Fruit fly (Drosophila melanogaster) whole organism, embryonic: ENCODE results near the gene raptor.

Experiments used
- Aef1 ChIP-seq: fragments of 200-800 bp; sonication (Bioruptor generic); IDR thresholded peaks from 3 replicates; pipeline ENCODE4 v1.3.6; 2022; ENCODE audit warnings: missing biosample characterization, missing genetic modification characterization
- Atf3 ChIP-seq: fragments of 200-800 bp; sonication (Bioruptor generic); optimal IDR thresholded peaks from 3 replicates; lab custom pipeline; 2016; ENCODE audit warnings: missing biosample characterization, missing genetic modification characterization
- Bdp1 ChIP-seq: fragments of 200-800 bp; sonication (Bioruptor generic); optimal IDR thresholded peaks from 3 replicates; lab custom pipeline; 2016; ENCODE audit warnings: missing biosample characterization, missing genetic modification characterization
- CG10274 ChIP-seq: fragments of 200-800 bp; sonication (Bioruptor generic); optimal IDR thresholded peaks from 3 replicates; lab custom pipeline; 2017; ENCODE audit warnings: missing biosample characterization, mild to moderate bottlenecking, missing genetic modification characterization
- CG10431 ChIP-seq: fragments of 200-800 bp; sonication (Bioruptor generic); optimal IDR thresholded peaks from 3 replicates; lab custom pipeline; 2018; ENCODE audit warnings: missing biosample characterization, mild to moderate bottlenecking, missing genetic modification characterization
- CG12104 ChIP-seq: fragments of 200-800 bp; sonication (Bioruptor generic); optimal IDR thresholded peaks from 3 replicates; lab custom pipeline; 2016; ENCODE audit warnings: missing biosample characterization, missing genetic modification characterization
- CG1233 ChIP-seq: fragments of 200-800 bp; sonication (Bioruptor generic); optimal IDR thresholded peaks from 4 replicates; lab custom pipeline; 2018; ENCODE audit warnings: missing biosample characterization, mild to moderate bottlenecking, missing genetic modification characterization
- CG13775 ChIP-seq: fragments of 200-800 bp; sonication (Bioruptor generic); optimal IDR thresholded peaks from 3 replicates; lab custom pipeline; 2017; ENCODE audit warnings: missing biosample characterization, mild to moderate bottlenecking, missing genetic modification characterization
- CG14441 ChIP-seq: fragments of 200-800 bp; sonication (Bioruptor generic); IDR thresholded peaks from 2 replicates; pipeline ENCODE4 v1.3.6; 2022; ENCODE audit warnings: missing biosample characterization, missing genetic modification characterization
- CG17186 ChIP-seq: fragments of 200-800 bp; sonication (Bioruptor generic); optimal IDR thresholded peaks from 3 replicates; lab custom pipeline; 2017; ENCODE audit warnings: missing biosample characterization, missing genetic modification reagents, missing genetic modification characterization
- CG17359 ChIP-seq: fragments of 200-800 bp; sonication (Bioruptor generic); optimal IDR thresholded peaks from 3 replicates; lab custom pipeline; 2018; ENCODE audit warnings: missing biosample characterization, mild to moderate bottlenecking, missing genetic modification characterization, moderate library complexity
- CG17612 ChIP-seq: fragments of 200-800 bp; sonication (Bioruptor generic); IDR thresholded peaks from 2 replicates; pipeline ENCODE4 v1.3.6; 2022; ENCODE audit warnings: missing biosample characterization, missing genetic modification characterization
- CG2120 ChIP-seq: fragments of 200-800 bp; sonication (Bioruptor generic); optimal IDR thresholded peaks from 3 replicates; lab custom pipeline; 2016; ENCODE audit warnings: missing biosample characterization, missing genetic modification characterization
- CG32772 ChIP-seq: fragments of 200-800 bp; sonication (Bioruptor generic); IDR thresholded peaks from 2 replicates; pipeline ENCODE4 v1.3.6; 2022; ENCODE audit warnings: missing biosample characterization, missing genetic modification characterization
- CG33213 ChIP-seq: fragments of 200-800 bp; sonication (Bioruptor generic); optimal IDR thresholded peaks from 3 replicates; lab custom pipeline; 2016; ENCODE audit warnings: missing biosample characterization, missing genetic modification characterization
- CG33557 ChIP-seq: fragments of 200-800 bp; sonication (Bioruptor generic); optimal IDR thresholded peaks from 2 replicates; lab custom pipeline; 2019; ENCODE audit warnings: missing biosample characterization, mild to moderate bottlenecking, missing genetic modification characterization, moderate library complexity
- CG3407 ChIP-seq: fragments of 200-800 bp; sonication (Bioruptor generic); optimal IDR thresholded peaks from 2 replicates; lab custom pipeline; 2018; ENCODE audit warnings: missing biosample characterization, mild to moderate bottlenecking, missing genetic modification characterization
- CG4282 ChIP-seq: fragments of 200-800 bp; sonication (Bioruptor generic); optimal IDR thresholded peaks from 2 replicates; lab custom pipeline; 2016; ENCODE audit warnings: missing biosample characterization, missing genetic modification characterization
- CG6272 ChIP-seq: fragments of 200-800 bp; sonication (Bioruptor generic); IDR thresholded peaks from 2 replicates; pipeline ENCODE4 v1.3.6; 2022; ENCODE audit warnings: missing biosample characterization, missing genetic modification characterization
- CG6683 ChIP-seq: fragments of 200-800 bp; sonication (Bioruptor generic); optimal IDR thresholded peaks from 2 replicates; lab custom pipeline; 2017; ENCODE audit warnings: missing biosample characterization, mild to moderate bottlenecking, missing genetic modification characterization, missing genetic modification reagents
- CG7556 ChIP-seq: fragments of 200-800 bp; sonication (Bioruptor generic); optimal IDR thresholded peaks from 2 replicates; lab custom pipeline; 2017; ENCODE audit warnings: missing biosample characterization, mild to moderate bottlenecking, missing genetic modification characterization
- CG7839 ChIP-seq: fragments of 200-800 bp; sonication (Bioruptor generic); optimal IDR thresholded peaks from 3 replicates; lab custom pipeline; 2018; ENCODE audit warnings: missing biosample characterization, mild to moderate bottlenecking, missing genetic modification characterization, moderate library complexity
- CG9437 ChIP-seq: fragments of 200-800 bp; sonication (Bioruptor generic); optimal IDR thresholded peaks from 2 replicates; lab custom pipeline; 2018; ENCODE audit warnings: missing biosample characterization, mild to moderate bottlenecking, missing genetic modification characterization
- CG9876 ChIP-seq: fragments of 200-800 bp; sonication (Bioruptor generic); optimal IDR thresholded peaks from 2 replicates; lab custom pipeline; 2016; ENCODE audit warnings: missing biosample characterization, missing genetic modification characterization
- Dbx ChIP-seq: fragments of 200-800 bp; sonication (Bioruptor generic); IDR thresholded peaks from 3 replicates; pipeline ENCODE4 v1.3.6; 2022; ENCODE audit warnings: missing biosample characterization, missing genetic modification characterization
- ERR ChIP-seq: fragments of 200-800 bp; sonication (Bioruptor generic); optimal IDR thresholded peaks from 2 replicates; lab custom pipeline; 2016; ENCODE audit warnings: missing biosample characterization, missing genetic modification characterization
- Fer1 ChIP-seq: fragments of 200-800 bp; sonication (Bioruptor generic); optimal IDR thresholded peaks from 2 replicates; lab custom pipeline; 2017; ENCODE audit warnings: missing biosample characterization, mild to moderate bottlenecking, missing genetic modification characterization
- Gsc ChIP-seq: fragments of 200-800 bp; sonication (Bioruptor generic); IDR thresholded peaks from 2 replicates; pipeline ENCODE4 v1.3.6; 2022; ENCODE audit warnings: missing biosample characterization, missing genetic modification characterization
- Gug ChIP-seq: fragments of 200-800 bp; sonication (Bioruptor generic); IDR thresholded peaks from 4 replicates; pipeline ENCODE4 v1.3.6; 2022; ENCODE audit warnings: missing biosample characterization, missing genetic modification characterization
- Hr78 ChIP-seq, 2 experiments: fragments of 200-800 bp in 1 of 2; fragments of >200 bp in 1 of 2; sonication (Bioruptor generic) in 1 of 2; optimal IDR thresholded peaks; 2 replicates each; lab custom pipeline; 2017 to 2019; ENCODE audit warnings: missing biosample characterization in 2 of 2, missing genetic modification characterization in 2 of 2, mild to moderate bottlenecking in 1 of 2, moderate library complexity in 1 of 2
- Mad ChIP-seq: fragments of 200-800 bp; sonication (Bioruptor generic); optimal IDR thresholded peaks from 2 replicates; lab custom pipeline; 2016; ENCODE audit warnings: missing biosample characterization, missing genetic modification characterization
- Taf1 ChIP-seq: fragments of 200-800 bp; sonication (Bioruptor generic); IDR thresholded peaks from 2 replicates; pipeline ENCODE4 v1.3.6; 2022; ENCODE audit warnings: missing biosample characterization, missing genetic modification characterization
- ab ChIP-seq: fragments of 200-800 bp; sonication (Bioruptor generic); optimal IDR thresholded peaks from 2 replicates; lab custom pipeline; 2016; ENCODE audit warnings: missing biosample characterization, missing genetic modification characterization
- aop ChIP-seq: fragments of 200-800 bp; sonication (Bioruptor generic); IDR thresholded peaks from 2 replicates; pipeline ENCODE4 v1.3.6; 2022; ENCODE audit warnings: missing biosample characterization, missing genetic modification characterization
- az2 ChIP-seq: fragments of 200-800 bp; sonication (Bioruptor generic); optimal IDR thresholded peaks from 3 replicates; lab custom pipeline; 2016; ENCODE audit warnings: missing biosample characterization, missing genetic modification characterization
- bowl ChIP-seq: fragments of 200-800 bp; sonication (Bioruptor generic); IDR thresholded peaks from 2 replicates; pipeline ENCODE4 v1.3.6; 2022; ENCODE audit warnings: missing biosample characterization, missing genetic modification characterization
- ewg ChIP-seq: fragments of 200-800 bp; sonication (Bioruptor generic); optimal IDR thresholded peaks from 3 replicates; lab custom pipeline; 2017; ENCODE audit warnings: mild to moderate bottlenecking, missing biosample characterization, missing genetic modification reagents, missing genetic modification characterization
- fru ChIP-seq: fragments of >200 bp; optimal IDR thresholded peaks from 2 replicates; lab custom pipeline; 2017
- gfzf ChIP-seq: fragments of 200-800 bp; sonication (Bioruptor generic); optimal IDR thresholded peaks from 2 replicates; lab custom pipeline; 2016; ENCODE audit warnings: missing biosample characterization, mild to moderate bottlenecking, missing genetic modification characterization, moderate library complexity
- gro ChIP-seq: fragments of 200-800 bp; sonication (Bioruptor generic); optimal IDR thresholded peaks from 2 replicates; lab custom pipeline; 2016; ENCODE audit warnings: missing biosample characterization, missing genetic modification characterization
- kah ChIP-seq: fragments of 200-800 bp; sonication (Bioruptor generic); optimal IDR thresholded peaks from 2 replicates; lab custom pipeline; 2018; ENCODE audit warnings: missing biosample characterization, mild to moderate bottlenecking, missing genetic modification characterization
- kay ChIP-seq: fragments of 200-800 bp; sonication (Bioruptor generic); optimal IDR thresholded peaks from 2 replicates; lab custom pipeline; 2016; ENCODE audit warnings: missing biosample characterization, missing genetic modification characterization
- luna ChIP-seq: fragments of 200-800 bp; sonication (Bioruptor generic); optimal IDR thresholded peaks from 2 replicates; lab custom pipeline; 2016; ENCODE audit warnings: missing biosample characterization, missing genetic modification characterization
- pros ChIP-seq: fragments of 200-800 bp; sonication (Bioruptor generic); optimal IDR thresholded peaks from 3 replicates; lab custom pipeline; 2019; ENCODE audit warnings: missing biosample characterization, mild to moderate bottlenecking, missing genetic modification characterization, moderate library complexity
- repo ChIP-seq: fragments of 200-800 bp; sonication (Bioruptor generic); optimal IDR thresholded peaks from 2 replicates; lab custom pipeline; 2016; ENCODE audit warnings: missing biosample characterization, missing genetic modification characterization
- ro ChIP-seq: fragments of 200-800 bp; sonication (Bioruptor generic); IDR thresholded peaks from 2 replicates; pipeline ENCODE4 v1.3.6; 2022; ENCODE audit warnings: missing biosample characterization, missing genetic modification characterization
- ssp ChIP-seq: fragments of 200-800 bp; sonication (Bioruptor generic); IDR thresholded peaks from 2 replicates; pipeline ENCODE4 v1.3.6; 2022; ENCODE audit warnings: missing biosample characterization, missing genetic modification characterization
- tx ChIP-seq: fragments of 200-800 bp; sonication (Bioruptor generic); optimal IDR thresholded peaks from 2 replicates; lab custom pipeline; 2016; ENCODE audit warnings: missing biosample characterization, missing genetic modification characterization
- wek ChIP-seq: fragments of 200-800 bp; sonication (Bioruptor generic); optimal IDR thresholded peaks from 3 replicates; lab custom pipeline; 2018; ENCODE audit warnings: missing biosample characterization, mild to moderate bottlenecking, missing genetic modification characterization, moderate library complexity

The raptor gene

dm6 chrX:6089679-6090460 is at the start of gene raptor (continued):
- TF ChIP-seq kay, result no peak

- TF ChIP-seq CG33213 (GFP tag; lab: Kevin White, UChicago) (peak; percentile 2), CG17359 (tag; lab: Kevin White, UChicago) (no peak), fru (no peak), CG4282 (no peak), ro (GFP tag; lab: Robert Waterston, UW) (peak; percentile 31; the same call in 1 of the 2 replicates), aop (peak; percentile 51; the same call in 1 of the 2 replicates), CG9876 (GFP tag; lab: Kevin White, UChicago) (peak; percentile 45), Dbx (GFP tag; lab: Robert Waterston, UW) (peak; percentile 68; the same call in 2 of the 3 replicates), CG33557 (GFP tag; lab: Kevin White, UChicago) (no peak), CG12104 (no peak), CG2120 (no peak), CG7556 (no peak), CG3407 (GFP tag; lab: Kevin White, UChicago) (no peak), CG9437 (GFP tag; lab: Kevin White, UChicago) (no peak), CG6683 (GFP tag; lab: Kevin White, UChicago) (no peak), Taf1 (GFP tag; lab: Robert Waterston, UW) (no peak), CG10431 (GFP tag; lab: Kevin White, UChicago) (no peak), CG17612 (GFP tag; lab: Robert Waterston, UW) (no peak), Bdp1 (GFP tag; lab: Kevin White, UChicago) (no peak), gfzf (GFP tag; lab: Kevin White, UChicago) (no peak), Gug (GFP tag; lab: Robert Waterston, UW) (peak; percentile 52; the same call in 1 of the 4 replicates), CG13775 (GFP tag; lab: Kevin White, UChicago) (peak; percentile 34), CG1233 (GFP tag; lab: Kevin White, UChicago) (no peak), CG6272 (peak; percentile 69), repo (GFP tag; lab: Kevin White, UChicago) (peak; percentile 25), tx (GFP tag; lab: Kevin White, UChicago) (no peak), ssp (peak; percentile 43; the same call in 1 of the 2 replicates), ERR (GFP tag; lab: Kevin White, UChicago) (no peak), luna (no peak), ewg (GFP tag; lab: Kevin White, UChicago) (peak; percentile 42), CG7839 (tag; lab: Kevin White, UChicago) (no peak), ab (GFP tag; lab: Kevin White, UChicago) (no peak), wek (GFP tag; lab: Kevin White, UChicago) (no peak), CG17186 (GFP tag; lab: Kevin White, UChicago) (peak; percentile 22), Hr78 (GFP tag; optimal IDR thresholded peaks at IDR 0.05; lab: Kevin White, UChicago) (no peak), Atf3 (GFP tag; lab: Kevin White, UChicago) (no peak), CG32772 (GFP tag; lab: Robert Waterston, UW) (peak; percentile 66), Aef1 (GFP tag; lab: Robert Waterston, UW) (peak; percentile 47; the same call in 1 of the 3 replicates), CG14441 (GFP tag; lab: Robert Waterston, UW) (peak; percentile 62), Fer1 (GFP tag; lab: Kevin White, UChicago) (no peak), gro (GFP tag; lab: Kevin White, UChicago) (no peak), pros (GFP tag; lab: Kevin White, UChicago) (no peak), kah (GFP tag; lab: Kevin White, UChicago) (no peak), Gsc (GFP tag; lab: Robert Waterston, UW) (no peak), az2 (GFP tag; lab: Kevin White, UChicago) (peak; percentile 28), CG10274 (GFP tag; lab: Kevin White, UChicago) (no peak), Mad (GFP tag; lab: Kevin White, UChicago) (peak; percentile 27), bowl (GFP tag; lab: Robert Waterston, UW) (0 out of 2 replicates have a peak, but pooled peaks have one; percentile 44)
Measured at dm6 chrX:6109872-6110271, 19.9 kb upstream of the raptor start.
